Fruit fly (Drosophila melanogaster): ENCODE measurements around the gene CG31265.

Gene CG31265

DNA sequence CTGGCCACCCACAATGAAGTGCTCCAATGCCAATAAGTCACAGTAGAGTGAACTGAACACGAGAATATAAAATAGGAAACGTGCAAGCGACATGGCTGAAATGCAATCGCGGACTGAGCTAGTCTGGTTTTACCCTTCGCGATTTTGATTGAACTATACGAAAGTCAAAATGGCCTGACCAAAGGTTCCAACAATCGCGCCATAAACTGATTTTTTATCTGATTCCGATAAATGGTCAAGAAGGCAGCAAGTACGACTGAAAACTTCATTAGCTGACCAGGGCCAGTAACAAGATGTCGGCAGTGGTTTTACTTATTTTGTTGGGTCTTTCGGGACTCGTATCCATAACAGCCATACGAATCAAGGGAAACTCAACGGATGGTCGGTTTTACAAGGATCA is 1.2 kb upstream of the CG31265 start, which contains the start of the genes CG17477 and CG31269:
CG17477 (minus strand) TSS at position 101 of the 400 bp plus-strand sequence.
CG31269 (plus strand) TSS at position 289 of the 400 bp plus-strand sequence.
- TF ChIP-seq dac (GFP tag; optimal IDR thresholded peaks at IDR 0.05) (no peak), Eip75B (GFP tag; optimal IDR thresholded peaks at IDR 0.05) (no peak), CG10631 (GFP tag; optimal IDR thresholded peaks at IDR 0.05) (no peak), CG34406 (GFP tag; optimal IDR thresholded peaks at IDR 0.05) (no peak), CG31627 (GFP tag; optimal IDR thresholded peaks at IDR 0.05) (no peak), CG16779 (tag; optimal IDR thresholded peaks at IDR 0.05) (no peak), Sox102F (GFP tag; optimal IDR thresholded peaks at IDR 0.05) (no peak), Met (GFP tag; optimal IDR thresholded peaks at IDR 0.05) (no peak), CG6854 (GFP tag; optimal IDR thresholded peaks at IDR 0.05) (no peak), vri (GFP tag; optimal IDR thresholded peaks at IDR 0.05) (no peak), Sox15 (GFP tag; optimal IDR thresholded peaks at IDR 0.05) (no peak), topi (GFP tag; optimal IDR thresholded peaks at IDR 0.05) (no peak), CG6792 (GFP tag; optimal IDR thresholded peaks at IDR 0.05) (no peak), CG8119 (GFP tag; IDR thresholded peaks at IDR 0.05) (no peak), cyc (GFP tag; optimal IDR thresholded peaks at IDR 0.05) (no peak), esn (GFP tag; optimal IDR thresholded peaks at IDR 0.05) (no peak)

DNA sequence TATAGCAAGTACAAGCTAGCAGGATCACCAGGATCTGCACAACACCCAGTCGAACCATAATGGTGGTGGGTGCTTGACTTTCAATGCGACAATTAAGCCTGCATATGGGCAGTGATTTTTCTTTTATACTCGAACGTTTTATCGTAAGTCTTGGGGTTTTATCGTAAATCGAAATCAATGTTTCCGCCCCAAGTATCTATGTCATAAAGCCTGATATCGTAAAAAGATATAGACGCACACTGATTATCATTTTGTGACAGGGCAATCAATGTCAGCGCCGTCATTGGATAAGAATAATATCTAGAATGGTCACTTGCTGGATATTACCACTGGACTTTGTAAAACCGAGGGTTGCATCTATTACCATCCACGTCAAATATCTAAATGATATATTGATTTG is 2.3 kb downstream of the CG31265 start, which contains the start of gene CG17475:
CG17475 (minus strand) TSS at position 101 of the 400 bp plus-strand sequence.
- TF ChIP-seq Gug (GFP tag; IDR thresholded peaks at IDR 0.05) (no peak), ss (GFP tag; optimal IDR thresholded peaks at IDR 0.05) (no peak), topi (GFP tag; optimal IDR thresholded peaks at IDR 0.05) (no peak), Hr4 (GFP tag; optimal IDR thresholded peaks at IDR 0.05) (no peak), CG16779 (tag; optimal IDR thresholded peaks at IDR 0.05) (no peak), CG6276 (GFP tag; optimal IDR thresholded peaks at IDR 0.05) (no peak), Blimp-1 (GFP tag; optimal IDR thresholded peaks at IDR 0.05) (no peak), pdm3 (GFP tag; optimal IDR thresholded peaks at IDR 0.05) (no peak), Ets96B (tag; optimal IDR thresholded peaks at IDR 0.05) (no peak)

DNA sequence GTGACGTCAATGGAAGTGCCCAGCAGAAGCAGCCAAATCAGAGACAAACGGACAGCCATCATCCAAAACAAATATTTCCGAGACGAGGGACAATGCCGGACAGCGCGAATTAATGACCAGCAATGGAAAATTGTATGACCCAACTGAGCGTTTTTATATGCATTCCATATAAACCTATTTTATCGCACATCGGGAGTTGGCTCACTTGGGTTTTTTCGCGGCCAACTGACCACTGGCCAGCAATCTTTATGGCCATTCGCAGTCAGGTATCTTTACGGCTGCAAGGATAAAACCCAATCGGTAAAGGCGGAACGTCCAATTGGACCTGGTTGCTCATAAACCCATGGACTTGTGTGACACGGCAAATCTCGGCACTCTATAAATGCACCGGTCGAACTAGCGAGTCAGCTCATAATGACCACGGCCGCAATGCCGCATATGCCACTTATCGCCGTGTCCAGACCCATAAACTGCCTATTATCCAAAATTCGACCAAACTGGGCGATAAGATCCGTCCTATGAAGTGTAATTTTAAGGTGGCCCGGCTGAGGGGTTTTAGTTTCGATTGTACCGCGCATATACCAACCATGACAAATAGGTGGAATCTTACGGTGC is 4.2 kb downstream of the CG31265 start, which contains the start of the genes CG4053 and CG31266:
CG4053 (minus strand) TSS at position 101 of the 615 bp plus-strand sequence.
CG31266 (plus strand) TSS at position 565 of the 615 bp plus-strand sequence.
- TF ChIP-seq fkh (GFP tag; optimal IDR thresholded peaks at IDR 0.05) (no peak), CG7368 (GFP tag; optimal IDR thresholded peaks at IDR 0.05) (no peak), dac (GFP tag; optimal IDR thresholded peaks at IDR 0.05) (no peak), esn (GFP tag; optimal IDR thresholded peaks at IDR 0.05) (no peak), Blimp-1 (GFP tag; optimal IDR thresholded peaks at IDR 0.05) (no peak), CG34406 (GFP tag; optimal IDR thresholded peaks at IDR 0.05) (no peak)

DNA sequence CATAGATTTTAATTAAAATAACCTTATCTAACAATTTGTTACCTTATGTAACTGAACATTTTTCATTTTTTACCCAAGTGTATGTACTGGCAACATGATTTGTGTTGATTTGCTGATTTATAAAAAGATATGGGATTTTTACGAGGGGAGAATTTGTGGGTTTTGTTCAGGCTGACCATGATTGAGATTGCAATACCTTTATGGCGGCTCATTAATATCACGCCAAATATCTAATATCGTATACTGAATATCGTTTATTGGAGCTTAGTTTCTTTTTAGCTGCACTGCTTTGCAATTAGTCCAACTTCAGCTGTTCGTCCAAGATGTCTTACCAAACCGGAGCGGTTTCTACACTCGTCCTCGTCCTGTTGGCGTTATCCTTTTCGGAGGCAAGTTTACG is 5.9 kb downstream of the CG31265 start, which contains the start of gene CG31267:
CG31267 (plus strand) TSS at position 301 of the 400 bp plus-strand sequence.
- TF ChIP-seq OdsH (GFP tag; optimal IDR thresholded peaks at IDR 0.05) (no peak), svp (GFP tag) (peak; percentile 14)

DNA sequence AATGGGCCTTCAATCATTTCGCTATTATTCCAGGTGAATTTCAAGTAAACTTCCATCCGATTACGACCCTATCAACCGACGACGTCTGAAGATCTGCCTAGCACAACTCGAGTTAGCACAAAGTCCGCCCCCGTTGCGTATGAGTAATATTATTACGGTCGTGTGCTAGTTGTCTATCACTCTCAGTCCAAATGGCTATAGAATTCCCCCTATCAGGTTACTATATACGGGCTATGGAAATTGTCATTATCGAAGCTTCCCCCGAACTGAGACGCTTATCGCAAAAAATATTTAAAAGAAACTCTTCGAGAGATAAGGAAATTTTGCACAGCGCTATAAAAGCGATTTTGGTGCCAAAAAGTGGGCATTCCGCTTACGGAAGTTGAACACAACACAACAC is 7.7 kb downstream of the CG31265 start, which contains the start of gene CG5246:
CG5246 (plus strand) TSS at position 365 of the 400 bp plus-strand sequence.
- TF ChIP-seq svp (GFP tag) (peak; percentile 46), vri (GFP tag; optimal IDR thresholded peaks at IDR 0.05) (peak; percentile 45), fd59A (GFP tag; optimal IDR thresholded peaks at IDR 0.05) (no peak)

DNA sequence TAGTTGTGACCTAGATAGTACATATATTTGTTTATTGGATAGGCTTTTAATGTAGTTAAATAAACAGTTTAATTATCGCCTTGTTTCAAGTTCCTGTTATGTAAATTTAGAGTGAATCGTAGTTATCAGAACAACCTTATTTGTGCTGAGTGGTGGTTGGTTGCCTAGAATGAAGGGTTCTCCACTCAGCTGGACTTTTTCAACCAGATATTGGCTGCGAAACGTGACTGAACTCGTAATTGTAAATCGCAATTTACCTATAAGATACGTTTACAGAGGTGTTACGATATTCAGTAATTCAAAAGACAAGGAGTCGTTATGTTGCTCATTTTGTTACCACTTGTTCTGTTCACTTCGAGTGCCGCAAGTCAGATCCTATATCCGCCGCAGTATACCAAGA is 9.6 kb downstream of the CG31265 start, which contains the start of gene CG5255:
CG5255 (plus strand) TSS at position 301 of the 400 bp plus-strand sequence.
- TF ChIP-seq CG16779 (tag; optimal IDR thresholded peaks at IDR 0.05) (no peak), CG1621 (tag; optimal IDR thresholded peaks at IDR 0.05) (no peak), Ets21C (GFP tag; optimal IDR thresholded peaks at IDR 0.05) (no peak), CG8632 (GFP tag; optimal IDR thresholded peaks at IDR 0.05) (no peak), Smox (GFP tag; optimal IDR thresholded peaks at IDR 0.05) (no peak), pdm3 (GFP tag; optimal IDR thresholded peaks at IDR 0.05) (no peak), fd59A (GFP tag; optimal IDR thresholded peaks at IDR 0.05) (no peak), CG6276 (GFP tag; optimal IDR thresholded peaks at IDR 0.05) (no peak), ss (GFP tag; optimal IDR thresholded peaks at IDR 0.05) (no peak), CG6792 (GFP tag; optimal IDR thresholded peaks at IDR 0.05) (no peak), Hr4 (GFP tag; optimal IDR thresholded peaks at IDR 0.05) (no peak), eg (GFP tag; IDR thresholded peaks at IDR 0.05) (no peak), cyc (GFP tag; optimal IDR thresholded peaks at IDR 0.05) (no peak), dsx (GFP tag; optimal IDR thresholded peaks at IDR 0.05; ENCODE audit: poor library complexity, severe bottlenecking) (no peak), CG11294 (GFP tag; IDR thresholded peaks at IDR 0.05) (no peak), Hr38 (GFP tag; optimal IDR thresholded peaks at IDR 0.05) (no peak), lz (GFP tag; optimal IDR thresholded peaks at IDR 0.05) (no peak), CG10669 (GFP tag; optimal IDR thresholded peaks at IDR 0.05) (no peak)

Data from whole organism, prepupa.